Worm (Caenorhabditis elegans) whole organism, L4 larva: ENCODE results near the gene fipr-9.
A peak's percentile ranks its signal among the peaks of the same experiment; 100 is the strongest.

ENCODE experiments used
- F10B5.3 ChIP-seq: sonication (generic microtip); optimal IDR thresholded peaks from 2 replicates; lab custom pipeline; 2016; ENCODE audit warnings: mild to moderate bottlenecking, missing genetic modification characterization, missing compliant biosample characterization
- F26F4.8 ChIP-seq: fragments of 200-800 bp; sonication (Bioruptor generic); conservative IDR thresholded peaks from 2 replicates; pipeline ENCODE4 v1.3.6; 2022; ENCODE audit warnings: missing genetic modification characterization, missing compliant biosample characterization
- F44E2.7 ChIP-seq: fragments of 200-800 bp; sonication (Bioruptor generic); IDR thresholded peaks from 2 replicates; pipeline ENCODE4 v2.1.2; 2022; ENCODE audit warnings: missing genetic modification characterization, missing compliant biosample characterization
- F49E8.2 ChIP-seq: sonication (generic microtip); optimal IDR thresholded peaks from 2 replicates; lab custom pipeline; 2016; ENCODE audit warnings: missing compliant biosample characterization, mild to moderate bottlenecking, missing genetic modification characterization, borderline replicate concordance
- R02D3.7 ChIP-seq: fragments of 150-350 bp; sonication (generic microtip); optimal IDR thresholded peaks from 3 replicates; lab custom pipeline; 2014; ENCODE audit warnings: missing biosample characterization, missing genetic modification characterization
- Y105C5A.15 ChIP-seq: fragments of 200-800 bp; sonication (Bioruptor generic); IDR thresholded peaks from 2 replicates; pipeline ENCODE4 v1.3.6; 2022; ENCODE audit warnings: missing genetic modification characterization, missing compliant biosample characterization
- Y48G9A.11 ChIP-seq: fragments of 200-800 bp; sonication (Bioruptor generic); IDR thresholded peaks from 2 replicates; pipeline ENCODE4 v1.3.6; 2022; ENCODE audit warnings: missing genetic modification reagents, missing genetic modification characterization, missing compliant biosample characterization
- ZK337.2 ChIP-seq: fragments of 200-800 bp; sonication (Bioruptor generic); IDR thresholded peaks from 2 replicates; pipeline ENCODE4 v1.3.6; 2022; ENCODE audit warnings: missing genetic modification reagents, missing genetic modification characterization, missing compliant biosample characterization
- ZK546.5 ChIP-seq, 2 experiments: sonication (generic microtip); optimal IDR thresholded peaks; 2 replicates each; lab custom pipeline; 2017; ENCODE audit warnings: missing biosample characterization in 2 of 2, missing genetic modification characterization in 2 of 2
- ama-1 ChIP-seq: fragments of 150-350 bp; optimal IDR thresholded peaks from 2 replicates; lab custom pipeline; 2014; ENCODE audit warnings: inconsistent platforms, mixed read lengths
- arid-1 ChIP-seq: fragments of 200-800 bp; sonication (Bioruptor generic); conservative IDR thresholded peaks from 2 replicates; pipeline ENCODE4 v1.3.6; 2022; ENCODE audit warnings: missing genetic modification reagents, missing genetic modification characterization, missing compliant biosample characterization
- ceh-20 ChIP-seq: fragments of 200-800 bp; sonication (Bioruptor generic); IDR thresholded peaks from 2 replicates; pipeline ENCODE4 v1.3.6; 2022; ENCODE audit warnings: missing genetic modification reagents, missing genetic modification characterization, missing compliant biosample characterization
- ceh-28 ChIP-seq: fragments of 150-350 bp; optimal IDR thresholded peaks from 2 replicates; lab custom pipeline; 2014; ENCODE audit warnings: missing biosample characterization, missing genetic modification reagents, missing genetic modification characterization
- ceh-62 ChIP-seq: sonication (generic microtip); optimal IDR thresholded peaks from 2 replicates; lab custom pipeline; 2017; ENCODE audit warnings: missing biosample characterization, missing genetic modification characterization
- ceh-82 ChIP-seq: sonication (generic microtip); optimal IDR thresholded peaks from 2 replicates; lab custom pipeline; 2017; ENCODE audit warnings: missing biosample characterization, missing genetic modification characterization
- ces-1 ChIP-seq: fragments of 150-350 bp; sonication (generic microtip); optimal IDR thresholded peaks from 4 replicates; lab custom pipeline; 2014; ENCODE audit warnings: missing biosample characterization, missing genetic modification reagents, missing genetic modification characterization
- cey-2 ChIP-seq: sonication (generic microtip); optimal IDR thresholded peaks from 3 replicates; lab custom pipeline; 2017; ENCODE audit warnings: missing genetic modification characterization, mild to moderate bottlenecking, missing compliant biosample characterization, antibody characterized with exemption, borderline replicate concordance; ENCODE audit not compliant: insufficient read depth
- dmd-6 ChIP-seq: fragments of 200-800 bp; sonication (Bioruptor generic); IDR thresholded peaks from 2 replicates; pipeline ENCODE4 v1.3.6; 2022; ENCODE audit warnings: missing genetic modification reagents, missing genetic modification characterization, missing compliant biosample characterization
- dmd-9 ChIP-seq: fragments of 200-800 bp; sonication (Bioruptor generic); IDR thresholded peaks from 2 replicates; pipeline ENCODE4 v1.3.6; 2022; ENCODE audit warnings: missing genetic modification reagents, missing genetic modification characterization, missing compliant biosample characterization
- dpl-1 ChIP-seq: fragments of 150-350 bp; optimal IDR thresholded peaks from 2 replicates; lab custom pipeline; 2014; ENCODE audit warnings: missing biosample characterization, missing genetic modification reagents, missing genetic modification characterization
- dve-1 ChIP-seq: sonication (generic microtip); optimal IDR thresholded peaks from 2 replicates; lab custom pipeline; 2017; ENCODE audit warnings: antibody characterized with exemption, mild to moderate bottlenecking, missing genetic modification characterization, missing compliant biosample characterization; ENCODE audit not compliant: insufficient read depth
- egl-27 ChIP-seq: sonication (generic microtip); optimal IDR thresholded peaks from 3 replicates; lab custom pipeline; 2017; ENCODE audit warnings: missing biosample characterization, missing genetic modification reagents, missing genetic modification characterization
- fkh-10 ChIP-seq: fragments of 150-350 bp; optimal IDR thresholded peaks from 2 replicates; lab custom pipeline; 2014; ENCODE audit warnings: missing biosample characterization, missing genetic modification reagents, missing genetic modification characterization
- gei-8 ChIP-seq: fragments of 200-800 bp; sonication (Bioruptor generic); optimal IDR thresholded peaks from 2 replicates; lab custom pipeline; 2018; ENCODE audit warnings: mild to moderate bottlenecking, missing genetic modification characterization, missing compliant biosample characterization
- hif-1 ChIP-seq, 2 experiments: sonication (generic microtip); optimal IDR thresholded peaks; 2 replicates each; lab custom pipeline; 2016 to 2017; ENCODE audit warnings: missing compliant biosample characterization in 2 of 2, missing genetic modification characterization in 2 of 2, missing genetic modification reagents in 2 of 2, missing genotype in 2 of 2, mild to moderate bottlenecking in 1 of 2
- hmg-1.1 ChIP-seq: fragments of 200-800 bp; sonication (Bioruptor generic); IDR thresholded peaks from 2 replicates; pipeline ENCODE4 v1.3.6; 2022; ENCODE audit warnings: missing genetic modification reagents, missing genetic modification characterization, missing compliant biosample characterization
- lim-7 ChIP-seq: fragments of 200-800 bp; sonication (Bioruptor generic); IDR thresholded peaks from 2 replicates; pipeline ENCODE4 v1.3.6; 2022; ENCODE audit warnings: missing genetic modification characterization, missing compliant biosample characterization
- lin-1 ChIP-seq: fragments of 200-800 bp; sonication (Bioruptor generic); IDR thresholded peaks from 2 replicates; pipeline ENCODE4 v1.3.6; 2022; ENCODE audit warnings: missing genetic modification reagents, missing genetic modification characterization, missing compliant biosample characterization
- lin-13 ChIP-seq: fragments of 150-350 bp; optimal IDR thresholded peaks from 2 replicates; lab custom pipeline; 2014; ENCODE audit warnings: missing biosample characterization, missing genetic modification reagents, missing genetic modification characterization
- lin-15B ChIP-seq: fragments of 150-350 bp; sonication (generic microtip); optimal IDR thresholded peaks from 3 replicates; lab custom pipeline; 2014; ENCODE audit warnings: missing biosample characterization, missing genetic modification characterization
- lin-39 ChIP-seq: fragments of 150-350 bp; optimal IDR thresholded peaks from 2 replicates; lab custom pipeline; 2014; ENCODE audit warnings: missing biosample characterization, missing genetic modification reagents, missing genetic modification characterization
- lir-3 ChIP-seq: sonication (generic microtip); optimal IDR thresholded peaks from 2 replicates; lab custom pipeline; 2016; ENCODE audit warnings: mild to moderate bottlenecking, missing genetic modification characterization, missing compliant biosample characterization
- mdl-1 ChIP-seq, 2 experiments: fragments of 150-350 bp in 1 of 2; sonication (generic microtip) in 1 of 2; optimal IDR thresholded peaks; 2 replicates each; lab custom pipeline; 2014 to 2017; ENCODE audit warnings: missing biosample characterization in 2 of 2, missing genetic modification characterization in 2 of 2
- nhr-10 ChIP-seq: fragments of 150-350 bp; optimal IDR thresholded peaks from 2 replicates; lab custom pipeline; 2014; ENCODE audit warnings: missing biosample characterization, missing genetic modification characterization
- nhr-102 ChIP-seq: sonication (generic microtip); optimal IDR thresholded peaks from 2 replicates; lab custom pipeline; 2016; ENCODE audit warnings: mild to moderate bottlenecking, missing genetic modification characterization, moderate library complexity, missing compliant biosample characterization
- nhr-11 ChIP-seq: fragments of 150-350 bp; optimal IDR thresholded peaks from 2 replicates; lab custom pipeline; 2014; ENCODE audit warnings: missing biosample characterization, missing genetic modification characterization
- nhr-111 ChIP-seq: fragments of 200-800 bp; sonication (Bioruptor generic); optimal IDR thresholded peaks from 2 replicates; lab custom pipeline; 2018; ENCODE audit warnings: mild to moderate bottlenecking, missing genetic modification characterization, missing compliant biosample characterization
- nhr-25 ChIP-seq: sonication (generic microtip); optimal IDR thresholded peaks from 2 replicates; lab custom pipeline; 2017; ENCODE audit warnings: missing genetic modification characterization, mild to moderate bottlenecking, missing compliant biosample characterization, antibody characterized with exemption, moderate library complexity, borderline replicate concordance; ENCODE audit not compliant: insufficient read depth
- nhr-41 ChIP-seq: fragments of 200-800 bp; sonication (Bioruptor generic); IDR thresholded peaks from 2 replicates; pipeline ENCODE4 v1.3.6; 2022; ENCODE audit warnings: missing genetic modification reagents, missing genetic modification characterization, missing compliant biosample characterization
- nhr-48 ChIP-seq: sonication (generic microtip); optimal IDR thresholded peaks from 2 replicates; lab custom pipeline; 2016; ENCODE audit warnings: mild to moderate bottlenecking, missing genetic modification characterization, missing compliant biosample characterization
- pha-4 ChIP-seq, 2 experiments: fragments of 150-350 bp in 1 of 2; fragments of 200-800 bp in 1 of 2; sonication (Bioruptor generic) in 1 of 2; IDR thresholded peaks in 1 of 2; optimal IDR thresholded peaks in 1 of 2; 2 replicates each; pipeline versions ENCODE4 v1.3.6 to Lab custom; 2014 to 2022; ENCODE audit warnings: missing genetic modification characterization in 2 of 2, missing genetic modification reagents in 2 of 2, missing biosample characterization in 1 of 2, missing compliant biosample characterization in 1 of 2
- saeg-2 ChIP-seq: fragments of 200-800 bp; sonication (Bioruptor generic); IDR thresholded peaks from 2 replicates; pipeline ENCODE4 v1.3.6; 2022; ENCODE audit warnings: missing genetic modification reagents, missing genetic modification characterization, missing compliant biosample characterization
- snpc-1.2 ChIP-seq: fragments of 200-800 bp; sonication (Bioruptor generic); IDR thresholded peaks from 2 replicates; pipeline ENCODE4 v1.3.6; 2022; ENCODE audit warnings: missing genetic modification reagents, missing genetic modification characterization, missing compliant biosample characterization
- spr-3 ChIP-seq: fragments of 200-800 bp; sonication (Bioruptor generic); optimal IDR thresholded peaks from 2 replicates; lab custom pipeline; 2018; ENCODE audit warnings: mild to moderate bottlenecking, missing genetic modification characterization, missing compliant biosample characterization
- tra-1 ChIP-seq: fragments of 200-800 bp; sonication (Bioruptor generic); IDR thresholded peaks from 2 replicates; pipeline ENCODE4 v1.3.6; 2022; ENCODE audit warnings: missing genetic modification reagents, missing genetic modification characterization, missing compliant biosample characterization
- unc-130 ChIP-seq: sonication (generic microtip); optimal IDR thresholded peaks from 2 replicates; lab custom pipeline; 2016; ENCODE audit warnings: missing genetic modification reagents, missing genetic modification characterization, missing compliant biosample characterization
- unc-39 ChIP-seq: sonication (generic microtip); optimal IDR thresholded peaks from 2 replicates; lab custom pipeline; 2017; ENCODE audit warnings: missing biosample characterization, missing genetic modification characterization
- unc-62 ChIP-seq, 3 experiments: fragments of 150-350 bp in 1 of 3; sonication (generic microtip); optimal IDR thresholded peaks in 2 of 3; peaks in 1 of 3; 1 replicate in 1 of 3; 2 replicates in 2 of 3; lab custom pipeline; 2014 to 2017; ENCODE audit warnings: missing biosample characterization in 3 of 3, missing genetic modification characterization in 3 of 3, missing genetic modification reagents in 3 of 3, missing genotype in 1 of 3
- zfp-2 ChIP-seq: sonication (generic microtip); optimal IDR thresholded peaks from 2 replicates; lab custom pipeline; 2016; ENCODE audit warnings: mild to moderate bottlenecking, missing genetic modification characterization, missing compliant biosample characterization
- zip-11 ChIP-seq: fragments of 200-800 bp; sonication (Bioruptor generic); IDR thresholded peaks from 2 replicates; pipeline ENCODE4 v1.3.6; 2022; ENCODE audit warnings: missing genetic modification characterization, missing compliant biosample characterization
- ztf-7 ChIP-seq: fragments of 150-350 bp; optimal IDR thresholded peaks from 2 replicates; lab custom pipeline; 2014; ENCODE audit warnings: missing biosample characterization, missing genetic modification characterization

Gene fipr-9

ce11 chrV:10256050-10256449 lies 34.6 kb downstream of the fipr-9 start, which contains the start of gene nhr-232 (continued):
- TF ChIP-seq egl-27 (tag; lab: Kevin White, UChicago) (no peak), R02D3.7 (tag; lab: Kevin White, UChicago) (no peak), lin-15B (tag; lab: Kevin White, UChicago) (no peak), pha-4 (GFP tag; IDR thresholded peaks at IDR 0.05; lab: Robert Waterston, UW) (no peak), pha-4 (tag; optimal IDR thresholded peaks at IDR 0.05; lab: Kevin White, UChicago) (peak; percentile 14), lin-39 (tag; lab: Kevin White, UChicago) (no peak), ama-1 (lab: Kevin White, UChicago) (no peak), nhr-48 (no peak), Y48G9A.11 (GFP tag; lab: Robert Waterston, UW) (no peak), nhr-111 (GFP tag; lab: Kevin White, UChicago) (no peak), unc-130 (GFP tag; lab: Kevin White, UChicago) (no peak), lim-7 (GFP tag; lab: Robert Waterston, UW) (no peak), F44E2.7 (GFP tag; lab: Robert Waterston, UW) (no peak), dpl-1 (no peak), nhr-102 (tag; lab: Kevin White, UChicago) (no peak), ztf-7 (tag; lab: Kevin White, UChicago) (no peak), gei-8 (GFP tag; lab: Kevin White, UChicago) (no peak), fkh-10 (no peak), lin-13 (no peak), nhr-25 (tag; lab: Kevin White, UChicago) (no peak), ceh-28 (tag; lab: Kevin White, UChicago) (no peak), dmd-9 (no peak), lin-1 (GFP tag; lab: Robert Waterston, UW) (no peak), nhr-10 (tag; lab: Kevin White, UChicago) (no peak), Y105C5A.15 (GFP tag; lab: Robert Waterston, UW) (no peak), nhr-11 (tag; lab: Kevin White, UChicago) (no peak), dve-1 (tag; lab: Kevin White, UChicago) (peak; percentile 64), arid-1 (GFP tag; lab: Robert Waterston, UW) (no peak), zip-11 (no peak), ZK337.2 (GFP tag; lab: Robert Waterston, UW) (no peak), zfp-2 (no peak), ceh-20 (GFP tag; lab: Robert Waterston, UW) (no peak), mdl-1 (tag; optimal IDR thresholded peaks at IDR 0.05; lab: Kevin White, UChicago) (no peak), ZK546.5 (tag; optimal IDR thresholded peaks at IDR 0.05; lab: Kevin White, UChicago) (no peak), unc-39 (no peak), ces-1 (GFP tag; lab: Kevin White, UChicago) (no peak), F49E8.2 (no peak), nhr-41 (GFP tag; lab: Robert Waterston, UW) (no peak), lir-3 (tag; lab: Kevin White, UChicago) (no peak), dmd-6 (peak; percentile 91), tra-1 (GFP tag; lab: Robert Waterston, UW) (no peak), F26F4.8 (no peak), ceh-62 (tag; lab: Kevin White, UChicago) (no peak), saeg-2 (GFP tag; lab: Robert Waterston, UW) (no peak), unc-62 (GFP tag; optimal IDR thresholded peaks at IDR 0.05 in 1 of 2; lab: Kevin White, UChicago) (no peak), unc-62 (tag; optimal IDR thresholded peaks at IDR 0.05; lab: Kevin White, UChicago) (no peak), cey-2 (tag; lab: Kevin White, UChicago) (no peak), spr-3 (GFP tag; lab: Kevin White, UChicago) (no peak), snpc-1.2 (no peak), ceh-82 (no peak), F10B5.3 (no peak), hmg-1.1 (GFP tag; lab: Robert Waterston, UW) (no peak), hif-1 (tag; optimal IDR thresholded peaks at IDR 0.05; lab: Kevin White, UChicago) (no peak)
